Fruit fly (Drosophila melanogaster) Kc167 (cell line): Measurements from ENCODE around the gene CG31251.

Experiments
- Myc ChIP-seq: fragments of >200 bp; optimal IDR thresholded peaks from 2 replicates; lab custom pipeline; 2017; ENCODE audit warnings: missing external identifiers
- Sin3A ChIP-seq: fragments of >200 bp; optimal IDR thresholded peaks from 2 replicates; lab custom pipeline; 2018; ENCODE audit warnings: missing external identifiers
- h ChIP-seq: fragments of >200 bp; optimal IDR thresholded peaks from 3 replicates; lab custom pipeline; 2018; ENCODE audit warnings: missing external identifiers
- insv ChIP-seq: fragments of >200 bp; optimal IDR thresholded peaks from 3 replicates; lab custom pipeline; 2018; ENCODE audit warnings: missing external identifiers
- psq ChIP-seq: fragments of >200 bp; optimal IDR thresholded peaks from 2 replicates; lab custom pipeline; 2017; ENCODE audit warnings: missing external identifiers
- ttk ChIP-seq: sonication (Bioruptor generic); optimal IDR thresholded peaks from 2 replicates; lab custom pipeline; 2017; ENCODE audit warnings: missing external identifiers

CG31251 gene

DNA sequence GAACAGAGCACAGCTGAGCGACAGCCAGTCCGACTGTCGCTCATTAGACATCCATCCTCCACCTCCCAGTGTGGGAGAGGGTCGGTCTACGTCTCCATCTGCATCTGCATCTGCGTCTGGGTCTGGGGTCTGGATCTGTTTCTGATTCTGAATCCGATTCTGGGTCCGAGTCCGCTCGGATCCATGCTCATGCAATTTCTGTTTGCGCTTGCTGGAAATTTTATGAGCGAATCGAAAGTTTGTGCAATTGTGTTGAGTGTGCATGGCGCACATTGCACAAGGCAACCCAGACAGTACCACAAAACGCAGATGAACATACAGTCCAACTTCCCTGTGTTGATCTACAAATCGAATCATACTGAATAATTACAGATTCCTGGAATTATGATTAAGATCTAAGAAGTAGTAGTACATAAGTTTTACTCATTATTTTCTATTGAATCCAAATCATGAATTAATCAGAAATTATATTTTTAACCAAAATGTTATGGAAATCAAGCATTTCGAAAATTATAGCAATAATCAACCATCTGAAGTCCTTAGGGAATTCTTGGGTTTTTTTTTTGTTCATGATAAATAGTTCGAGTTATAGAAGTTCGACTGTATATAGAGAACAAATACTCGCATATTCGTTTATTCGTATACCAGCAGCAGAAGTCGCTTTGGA is 18.4 kb upstream of the CG31251 start:
- TF ChIP-seq ttk (lab: Kevin White, UChicago) = no peak
- no peak for TF ChIP-seq h (lab: Kevin White, UChicago)
- no peak for TF ChIP-seq insv (lab: Kevin White, UChicago)
- no peak for TF ChIP-seq psq
- TF ChIP-seq Myc (lab: Kevin White, UChicago) = no peak
- TF ChIP-seq Sin3A (lab: Kevin White, UChicago) = no peak

DNA sequence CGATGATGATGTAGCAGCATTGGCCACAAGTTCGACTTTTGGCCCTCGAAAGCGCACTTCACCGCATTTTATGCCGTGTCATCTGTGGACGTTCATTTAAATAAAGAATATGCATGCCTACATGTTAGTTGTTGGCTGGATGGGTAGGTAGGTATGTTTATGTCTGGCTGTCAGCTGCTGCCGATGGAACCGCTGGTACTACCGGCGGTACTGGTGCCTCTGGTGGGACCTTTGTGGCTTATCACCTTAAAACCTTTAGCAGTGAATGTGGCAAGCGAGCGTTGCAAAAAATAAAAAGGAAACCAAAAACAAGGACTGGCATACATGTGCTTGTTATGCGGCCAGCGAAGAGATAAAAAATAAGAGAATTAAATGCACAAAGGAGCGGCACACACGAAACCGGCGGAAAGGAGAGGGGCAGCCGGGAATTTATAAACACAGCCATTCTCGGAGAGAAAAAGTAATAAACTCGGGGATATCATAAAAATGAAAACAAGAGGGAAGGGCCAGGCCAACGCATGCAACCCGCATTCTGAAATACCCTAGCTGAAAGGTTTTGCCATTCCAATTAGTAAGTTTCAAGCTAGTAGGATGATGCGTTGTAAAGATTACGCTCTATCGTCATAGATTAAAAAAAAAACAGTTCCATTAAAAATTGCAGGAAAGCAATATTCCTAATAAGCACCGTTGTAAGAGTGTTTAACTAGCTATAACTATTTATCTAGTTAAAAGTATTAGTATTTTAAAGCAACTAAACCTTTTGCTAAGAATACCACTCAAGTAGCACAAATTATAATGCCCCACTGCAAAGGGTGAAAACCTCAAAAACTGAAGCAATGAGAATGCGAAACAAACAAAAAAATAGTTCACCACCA is 17.5 kb upstream of the CG31251 start:
- TF ChIP-seq ttk (lab: Kevin White, UChicago) (no peak), Sin3A (lab: Kevin White, UChicago) (no peak), h (lab: Kevin White, UChicago) (no peak), insv (lab: Kevin White, UChicago) (no peak), psq (no peak), Myc (lab: Kevin White, UChicago) (no peak)

DNA sequence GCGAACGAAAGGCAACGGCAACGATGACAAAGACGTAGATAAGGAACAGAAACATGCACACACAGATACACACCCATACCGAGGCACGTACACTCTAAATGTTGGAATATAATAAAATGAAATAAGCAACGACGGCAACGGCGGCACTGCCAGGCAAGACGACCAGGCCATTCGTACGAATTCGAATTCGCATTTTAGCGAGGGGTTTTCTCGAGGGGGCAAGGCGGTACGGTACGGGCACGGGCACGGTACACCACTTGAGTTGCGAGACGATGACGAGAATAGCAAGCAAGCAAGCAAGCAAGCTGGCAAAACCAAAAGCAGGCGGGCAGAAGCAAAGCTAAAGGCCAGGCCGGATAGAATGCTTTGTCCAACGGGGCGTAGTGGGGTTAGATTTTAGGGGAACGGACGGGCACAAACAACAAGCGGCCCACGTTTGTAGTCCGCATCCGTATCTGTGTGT is 16.4 kb upstream of the CG31251 start:
- no peak for TF ChIP-seq psq
- no peak for TF ChIP-seq h (lab: Kevin White, UChicago)
- TF ChIP-seq insv (lab: Kevin White, UChicago) = no peak
- TF ChIP-seq ttk (lab: Kevin White, UChicago) = no peak
- TF ChIP-seq Sin3A (lab: Kevin White, UChicago) = no peak
- no peak for TF ChIP-seq Myc (lab: Kevin White, UChicago)

DNA sequence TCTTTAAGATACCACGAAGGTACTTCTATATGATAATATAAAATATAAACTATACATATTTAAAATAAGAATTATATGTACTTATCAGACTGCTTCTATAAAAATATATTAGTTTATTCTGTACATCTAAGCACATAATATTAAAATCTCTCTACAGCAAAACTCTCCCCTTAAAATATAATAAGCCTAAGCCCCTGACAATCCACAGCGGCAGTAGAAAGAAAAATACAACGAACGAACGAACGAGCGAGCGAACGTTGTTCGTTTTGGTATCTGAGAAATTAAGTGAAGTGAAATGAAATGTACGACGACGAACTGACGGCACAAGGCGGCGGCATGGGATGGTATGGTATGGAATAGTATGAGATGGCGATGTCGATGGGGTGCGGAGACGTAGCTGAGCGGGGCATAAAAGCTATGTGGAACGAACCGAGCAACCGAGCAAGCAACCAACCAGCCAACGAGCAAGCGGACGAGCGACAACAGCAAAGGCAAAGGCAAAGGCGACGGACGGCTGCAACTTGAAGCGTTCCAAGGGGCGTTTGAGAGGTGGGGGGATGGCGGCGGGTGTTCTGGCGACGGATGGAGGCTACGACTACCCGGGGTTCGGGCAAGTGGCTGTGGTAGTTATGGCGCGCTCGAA is 15.9 kb upstream of the CG31251 start:
- no peak for TF ChIP-seq h (lab: Kevin White, UChicago)
- no peak for TF ChIP-seq ttk (lab: Kevin White, UChicago)
- TF ChIP-seq psq = no peak
- no peak for TF ChIP-seq Sin3A (lab: Kevin White, UChicago)
- no peak for TF ChIP-seq insv (lab: Kevin White, UChicago)
- no peak for TF ChIP-seq Myc (lab: Kevin White, UChicago)

DNA sequence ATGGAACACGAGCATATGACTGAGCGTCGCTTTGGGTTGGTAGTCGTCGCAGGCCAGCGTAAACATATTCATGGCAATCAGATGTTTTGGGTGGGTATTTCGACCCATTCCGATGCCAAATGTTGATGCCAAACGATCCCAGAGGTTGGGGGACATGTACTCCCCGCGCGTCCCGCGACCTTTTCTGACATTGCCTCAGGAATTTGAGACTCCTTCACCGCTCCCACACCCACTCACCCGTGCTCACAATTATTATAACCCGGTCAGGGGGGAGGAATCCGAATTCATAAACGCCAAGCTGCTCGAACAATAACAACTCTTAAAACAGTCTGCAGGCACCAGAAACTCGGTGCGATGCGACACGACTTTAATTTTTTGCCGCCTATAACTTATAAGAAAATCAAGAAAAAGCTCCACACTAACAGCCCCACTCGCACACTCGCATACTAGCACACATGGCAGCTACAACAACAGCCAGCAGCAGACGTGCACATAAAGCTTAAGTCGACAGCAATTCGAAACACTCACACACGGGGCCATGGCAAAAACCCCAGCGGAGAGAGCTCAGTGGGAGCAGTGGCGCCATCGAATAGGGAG is 15.3 kb upstream of the CG31251 start:
- TF ChIP-seq psq (no peak), insv (lab: Kevin White, UChicago) (no peak)

DNA sequence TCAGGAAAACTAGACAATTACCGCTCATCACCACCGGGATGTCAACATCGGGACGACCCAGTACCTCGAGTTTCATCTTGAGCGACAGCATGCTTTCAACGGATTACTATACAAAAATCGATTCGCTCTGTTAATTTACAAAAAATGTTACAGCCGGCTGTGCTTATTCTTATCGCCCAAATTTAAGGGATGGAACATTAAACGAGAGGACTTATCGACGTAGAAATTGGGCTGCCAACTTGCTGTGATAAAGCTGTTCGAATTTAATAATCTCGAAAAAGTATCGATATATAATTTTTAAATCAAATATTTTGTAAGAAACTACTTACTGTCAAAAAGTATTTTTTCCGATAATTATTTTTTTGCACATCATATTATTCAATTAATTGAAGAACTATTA is 2.2 kb upstream of the CG31251 start, which contains the start of gene CG31249:
Gene CG31249, minus strand, starts transcription at position 197 of the 400 bp plus-strand sequence.
- no peak for TF ChIP-seq Myc (lab: Kevin White, UChicago)
- no peak for TF ChIP-seq insv (lab: Kevin White, UChicago)
- TF ChIP-seq psq = no peak
- TF ChIP-seq ttk (lab: Kevin White, UChicago) = no peak
- TF ChIP-seq Sin3A (lab: Kevin White, UChicago) = no peak
- TF ChIP-seq h (lab: Kevin White, UChicago) = no peak

DNA sequence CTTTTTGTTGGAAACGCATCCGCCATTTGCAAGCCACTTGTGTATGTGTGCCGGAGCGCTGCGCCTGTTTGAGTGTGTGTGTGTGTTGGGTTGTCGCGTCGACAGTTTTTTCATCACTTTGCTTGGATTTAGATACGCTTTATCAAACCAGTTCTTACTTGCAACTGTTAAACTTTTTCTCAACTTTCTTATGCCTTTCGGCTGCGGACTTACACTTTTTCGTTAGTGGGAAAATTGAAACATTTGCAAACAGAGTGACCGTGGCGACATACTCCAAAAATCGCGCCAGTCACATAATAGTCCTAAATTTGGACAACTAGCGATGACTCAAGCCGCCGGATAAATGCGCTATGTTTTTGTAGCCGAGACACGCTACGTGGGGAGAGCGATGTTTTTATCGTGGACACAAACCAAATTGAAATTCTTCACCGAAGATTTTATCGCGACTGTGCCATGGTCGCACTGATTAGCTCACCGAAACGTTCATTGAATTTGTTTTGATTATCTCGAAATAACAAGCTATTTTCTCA is 2.4 kb downstream of the CG31251 start, which contains the start of the genes alt and CG7655:
Gene alt, minus strand, starts transcription at position 272 of the 530 bp plus-strand sequence.
Gene CG7655, plus strand, starts transcription at position 426 of the 530 bp plus-strand sequence.
- no peak for TF ChIP-seq Sin3A (lab: Kevin White, UChicago)

DNA sequence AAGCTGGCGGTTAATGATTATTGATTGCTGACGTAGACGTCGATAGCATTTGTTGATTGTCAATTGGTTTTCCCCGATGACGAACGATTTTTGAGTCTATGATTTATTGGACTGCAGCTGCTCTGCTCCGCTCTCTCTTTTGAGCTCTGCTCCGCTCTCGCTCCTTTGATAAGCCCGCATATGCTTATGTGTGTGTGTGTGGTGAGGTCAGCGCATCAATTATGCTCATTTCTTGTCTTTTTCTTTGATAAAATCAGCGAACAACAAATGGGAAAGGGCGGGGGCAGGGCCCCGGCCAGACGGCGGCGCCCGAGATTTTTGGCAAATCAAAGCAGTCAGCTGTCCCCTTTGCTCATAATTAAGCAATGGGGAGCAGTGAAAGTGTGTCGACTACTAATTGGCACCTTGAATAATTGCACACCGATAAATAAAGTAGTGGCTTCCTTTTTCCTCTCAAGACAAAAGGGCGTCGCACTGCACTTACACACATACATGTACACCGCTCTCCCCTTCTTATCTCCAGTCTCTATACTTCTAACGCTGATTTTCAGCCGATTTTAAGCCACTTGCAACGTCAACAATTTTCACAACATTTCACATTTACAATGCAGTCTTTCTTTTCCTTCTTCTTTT is 3.0 kb downstream of the CG31251 start:
- no peak for TF ChIP-seq ttk (lab: Kevin White, UChicago)

DNA sequence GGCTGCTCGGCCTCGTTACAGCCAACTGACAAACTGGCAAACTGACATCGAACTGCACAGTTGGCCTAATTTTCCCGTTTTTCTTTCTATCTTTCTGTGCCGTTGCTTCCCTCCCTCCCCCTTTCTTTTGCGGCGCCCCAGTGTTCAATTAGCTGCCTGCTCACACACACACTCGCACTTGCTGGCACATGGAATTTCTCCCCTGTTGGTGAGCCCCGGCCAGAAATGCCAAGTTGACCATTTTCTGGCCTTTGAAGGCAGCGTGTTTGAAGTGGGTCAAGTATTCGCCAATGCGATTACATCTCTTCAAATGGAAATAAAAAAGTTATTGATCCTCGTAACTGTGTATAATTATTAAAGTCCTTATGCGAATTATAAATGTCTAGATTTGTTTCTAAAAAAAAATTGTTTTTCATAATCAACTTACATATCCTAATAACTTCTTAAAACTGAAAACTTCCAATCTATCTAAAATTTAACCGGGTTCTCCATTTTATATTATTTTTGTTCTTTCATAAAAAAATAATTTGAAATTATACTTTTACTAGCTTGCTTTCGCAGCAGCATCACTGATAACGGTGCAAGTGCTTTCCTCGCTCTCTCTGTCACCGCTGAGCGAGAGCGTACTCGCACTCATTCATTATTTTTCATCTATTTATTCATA is 3.9 kb downstream of the CG31251 start:
- no peak for TF ChIP-seq ttk (lab: Kevin White, UChicago)
- no peak for TF ChIP-seq Myc (lab: Kevin White, UChicago)
- no peak for TF ChIP-seq Sin3A (lab: Kevin White, UChicago)
- no peak for TF ChIP-seq h (lab: Kevin White, UChicago)
- no peak for TF ChIP-seq psq
- TF ChIP-seq insv (lab: Kevin White, UChicago) = no peak

DNA sequence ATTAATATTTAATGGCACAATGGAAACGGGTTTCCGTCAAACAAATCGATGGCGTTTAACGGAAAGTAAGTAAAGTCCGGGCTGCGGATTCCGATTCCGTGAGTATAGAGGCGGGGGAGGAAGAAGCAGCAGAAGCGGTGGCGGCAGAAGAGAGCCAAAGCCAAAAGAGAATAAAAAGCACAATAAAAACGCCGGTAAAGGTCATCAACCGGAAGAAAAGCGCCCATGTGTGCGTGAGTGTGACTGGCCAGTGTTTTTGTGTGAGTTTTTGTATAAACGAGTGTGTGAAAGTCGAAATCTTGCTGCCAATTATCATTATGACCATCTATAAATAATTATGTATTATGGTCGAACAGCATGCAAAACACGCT is 4.5 kb downstream of the CG31251 start:
- TF ChIP-seq insv (lab: Kevin White, UChicago) = no peak
- no peak for TF ChIP-seq psq
- no peak for TF ChIP-seq Myc (lab: Kevin White, UChicago)
- TF ChIP-seq h (lab: Kevin White, UChicago) = no peak
- no peak for TF ChIP-seq Sin3A (lab: Kevin White, UChicago)
- TF ChIP-seq ttk (lab: Kevin White, UChicago) = no peak
